Fruit fly (Drosophila melanogaster): Measurements from ENCODE around the gene CG11841.

CG11841 gene

DNA sequence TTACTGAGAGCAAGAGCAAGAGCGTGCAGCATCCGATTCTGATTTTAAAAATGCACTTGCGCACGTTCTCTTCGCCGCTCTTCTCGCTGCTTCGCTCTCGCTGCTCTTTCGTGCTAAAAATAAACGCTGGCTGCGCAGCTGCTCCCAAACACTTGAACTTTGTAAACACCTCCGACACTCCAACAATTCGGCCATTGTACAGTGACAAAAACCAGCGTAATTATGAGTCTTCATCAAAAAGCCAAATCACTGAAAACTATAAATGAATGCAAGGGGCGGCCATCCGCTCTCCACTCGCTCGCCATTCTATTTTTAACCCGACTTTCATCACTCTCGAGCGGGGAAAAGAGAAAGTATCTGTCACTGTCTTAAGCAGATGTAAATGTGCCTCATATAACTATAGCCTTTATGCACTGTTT, 13.8 kb downstream of the CG11841 start (continued):
- TF ChIP-seq CG4318 (GFP tag; optimal IDR thresholded peaks at IDR 0.05) (no peak), CG6163 (GFP tag; IDR thresholded peaks at IDR 0.05) (no peak), CG3919 (GFP tag; optimal IDR thresholded peaks at IDR 0.05) (peak; percentile 55), Blimp-1 (GFP tag; optimal IDR thresholded peaks at IDR 0.05) (peak; percentile 60), Smox (GFP tag; optimal IDR thresholded peaks at IDR 0.05) (no peak), CG1621 (tag; optimal IDR thresholded peaks at IDR 0.05) (peak; percentile 15), CG7368 (GFP tag; optimal IDR thresholded peaks at IDR 0.05) (no peak), cyc (GFP tag; optimal IDR thresholded peaks at IDR 0.05) (peak; percentile 24)

DNA sequence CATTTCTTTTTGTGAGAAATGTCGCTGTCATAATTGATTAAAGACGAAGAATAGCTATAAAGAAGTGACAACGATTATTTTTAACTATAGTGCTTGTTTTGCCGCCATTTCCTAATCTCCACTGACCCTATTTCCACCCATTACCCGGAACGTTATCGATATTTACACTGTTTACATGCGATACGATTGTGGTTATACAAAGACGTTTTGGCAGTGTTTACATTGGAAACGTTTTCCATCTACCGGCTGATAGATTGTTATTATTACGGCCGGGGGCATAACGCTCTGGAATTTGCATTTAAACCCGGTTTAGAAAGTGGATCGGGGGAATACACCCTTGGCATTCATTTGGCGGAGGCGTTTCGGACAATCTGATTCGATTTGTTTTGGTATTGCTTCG, 15.4 kb downstream of the CG11841 start:
- TF ChIP-seq Hr39 (GFP tag; optimal IDR thresholded peaks at IDR 0.05), result no peak
- no peak for TF ChIP-seq spab (GFP tag; optimal IDR thresholded peaks at IDR 0.05)
- TF ChIP-seq pdm3 (GFP tag; optimal IDR thresholded peaks at IDR 0.05), result no peak
- TF ChIP-seq achi (GFP tag; optimal IDR thresholded peaks at IDR 0.05), result no peak
- no peak for TF ChIP-seq CG11294 (GFP tag; IDR thresholded peaks at IDR 0.05)
- peak; percentile 83 for TF ChIP-seq fkh (GFP tag; optimal IDR thresholded peaks at IDR 0.05)
- TF ChIP-seq Ets96B (tag; optimal IDR thresholded peaks at IDR 0.05), result no peak
- no peak for TF ChIP-seq CG16779 (tag; optimal IDR thresholded peaks at IDR 0.05)

DNA sequence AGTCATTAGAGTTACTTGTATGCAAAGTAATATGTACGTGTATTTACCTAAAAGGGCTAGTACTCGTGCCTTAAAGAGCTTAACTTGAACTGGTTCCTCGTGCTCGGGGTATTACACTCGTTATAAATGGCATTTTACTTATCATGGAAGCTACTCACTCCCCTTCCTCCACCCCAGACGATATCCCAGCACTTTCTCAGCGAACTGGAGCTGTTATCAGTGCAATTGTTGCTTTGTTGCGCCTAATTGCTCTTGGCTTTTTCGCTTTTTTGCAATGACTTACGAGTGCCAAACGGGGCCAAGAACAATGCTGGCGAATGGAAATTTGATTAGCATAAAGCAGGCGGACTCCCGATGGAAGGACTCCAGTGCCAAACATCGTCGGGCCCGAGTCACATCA, 16.2 kb downstream of the CG11841 start:
- TF ChIP-seq cyc (GFP tag; optimal IDR thresholded peaks at IDR 0.05), result no peak
- TF ChIP-seq CG1621 (tag; optimal IDR thresholded peaks at IDR 0.05), result no peak
- no peak for TF ChIP-seq fkh (GFP tag; optimal IDR thresholded peaks at IDR 0.05)
- no peak for TF ChIP-seq CG7368 (GFP tag; optimal IDR thresholded peaks at IDR 0.05)
- TF ChIP-seq Hr4 (GFP tag; optimal IDR thresholded peaks at IDR 0.05), result no peak
- TF ChIP-seq Blimp-1 (GFP tag; optimal IDR thresholded peaks at IDR 0.05), result no peak
- no peak for TF ChIP-seq net (GFP tag; optimal IDR thresholded peaks at IDR 0.05)
- TF ChIP-seq fd85E (GFP tag; optimal IDR thresholded peaks at IDR 0.05), result no peak
- TF ChIP-seq Sox14 (GFP tag; optimal IDR thresholded peaks at IDR 0.05), result peak; percentile 8
- TF ChIP-seq vri (GFP tag; optimal IDR thresholded peaks at IDR 0.05), result peak; percentile 81
- no peak for TF ChIP-seq acj6 (GFP tag; optimal IDR thresholded peaks at IDR 0.05)
- TF ChIP-seq eg (GFP tag; IDR thresholded peaks at IDR 0.05), result no peak
- no peak for TF ChIP-seq CG3032 (tag; optimal IDR thresholded peaks at IDR 0.05)
- no peak for TF ChIP-seq CG34406 (GFP tag; optimal IDR thresholded peaks at IDR 0.05)
- TF ChIP-seq CG6808 (GFP tag; optimal IDR thresholded peaks at IDR 0.05), result no peak
- TF ChIP-seq Ets96B (tag; optimal IDR thresholded peaks at IDR 0.05), result no peak
- no peak for TF ChIP-seq CG8632 (GFP tag; optimal IDR thresholded peaks at IDR 0.05)
- no peak for TF ChIP-seq CG4318 (GFP tag; optimal IDR thresholded peaks at IDR 0.05)
- no peak for TF ChIP-seq Lpt (GFP tag; optimal IDR thresholded peaks at IDR 0.05)
- no peak for TF ChIP-seq CG8319 (GFP tag; optimal IDR thresholded peaks at IDR 0.05)
- no peak for TF ChIP-seq Smox (GFP tag; optimal IDR thresholded peaks at IDR 0.05)
- TF ChIP-seq Eip78C (GFP tag), result peak; percentile 21
- no peak for TF ChIP-seq CG15336 (GFP tag; IDR thresholded peaks at IDR 0.05)
- TF ChIP-seq CG6276 (GFP tag; optimal IDR thresholded peaks at IDR 0.05), result no peak
- no peak for TF ChIP-seq lz (GFP tag; optimal IDR thresholded peaks at IDR 0.05)
- no peak for TF ChIP-seq CG11762 (GFP tag; optimal IDR thresholded peaks at IDR 0.05; ENCODE audit: insufficient read depth)
- TF ChIP-seq svp (GFP tag), result peak; percentile 59
- TF ChIP-seq Eip93F (GFP tag; optimal IDR thresholded peaks at IDR 0.05), result peak; percentile 47
- TF ChIP-seq CG6792 (GFP tag; optimal IDR thresholded peaks at IDR 0.05), result no peak
- TF ChIP-seq CG6854 (GFP tag; optimal IDR thresholded peaks at IDR 0.05), result no peak
- TF ChIP-seq CG10631 (GFP tag; optimal IDR thresholded peaks at IDR 0.05), result no peak
- no peak for TF ChIP-seq Hr38 (GFP tag; optimal IDR thresholded peaks at IDR 0.05)

Data from whole organism, prepupa.